1 fruit fly cellular context compared by ENCODE assay signal in genomic region chr3L:339072-339471, dm6.
TF ChIP-seq lines count a peak whose summit lies in the region.

No protein-coding gene starts in this region.

TF ChIP-seq in whole organism, embryonic, 481 proteins besides CTCF, POLR2A, EP300 and RAD21 (continued from another document and continues in another):
- no peak for TF ChIP-seq disco-r (GFP tag; optimal IDR thresholded peaks at IDR 0.05; lab: Kevin White, UChicago)
- no peak for TF ChIP-seq CG10209 (GFP tag; optimal IDR thresholded peaks at IDR 0.05; lab: Kevin White, UChicago)
- TF ChIP-seq Myb (GFP tag; optimal IDR thresholded peaks at IDR 0.05; lab: Kevin White, UChicago), result no peak
- no peak for TF ChIP-seq Mrtf (GFP tag; IDR thresholded peaks at IDR 0.05; lab: Robert Waterston, UW)
- no peak for TF ChIP-seq Hey (tag; optimal IDR thresholded peaks at IDR 0.05; lab: Kevin White, UChicago)
- TF ChIP-seq CG10565 (GFP tag; optimal IDR thresholded peaks at IDR 0.05; lab: Kevin White, UChicago), result no peak
- no peak for TF ChIP-seq CG2678 (tag; optimal IDR thresholded peaks at IDR 0.05; lab: Kevin White, UChicago)
- TF ChIP-seq CG2712 (tag; optimal IDR thresholded peaks at IDR 0.05; lab: Kevin White, UChicago), result no peak
- TF ChIP-seq sd (tag; optimal IDR thresholded peaks at IDR 0.05; lab: Kevin White, UChicago), result peak; percentile 81
- TF ChIP-seq CG11398 (GFP tag; optimal IDR thresholded peaks at IDR 0.05; lab: Kevin White, UChicago), result no peak
- no peak for TF ChIP-seq kni (GFP tag; optimal IDR thresholded peaks at IDR 0.05; lab: Kevin White, UChicago)
- TF ChIP-seq CG31441 (GFP tag; IDR thresholded peaks at IDR 0.05; lab: Robert Waterston, UW), result no peak
- TF ChIP-seq Hr78 (GFP tag; optimal IDR thresholded peaks at IDR 0.05; lab: Kevin White, UChicago), result peak in 1 of 2 experiments; percentile 32
- TF ChIP-seq lov (optimal IDR thresholded peaks at IDR 0.05; lab: Kevin White, UChicago), result no peak
- TF ChIP-seq lov (GFP tag; IDR thresholded peaks at IDR 0.05; lab: Robert Waterston, UW), result no peak
- no peak for TF ChIP-seq scrt (GFP tag; optimal IDR thresholded peaks at IDR 0.05; lab: Kevin White, UChicago)
- no peak for TF ChIP-seq CG14014 (GFP tag; IDR thresholded peaks at IDR 0.05; lab: Robert Waterston, UW)
- TF ChIP-seq amos (GFP tag; IDR thresholded peaks at IDR 0.05; lab: Robert Waterston, UW; ENCODE audit: partially characterized antibody), result no peak
- no peak for TF ChIP-seq cad (GFP tag; optimal IDR thresholded peaks at IDR 0.05; lab: Kevin White, UChicago)
- no peak for TF ChIP-seq grn (GFP tag; optimal IDR thresholded peaks at IDR 0.05; lab: Kevin White, UChicago)
- TF ChIP-seq ara (GFP tag; IDR thresholded peaks at IDR 0.05; lab: Robert Waterston, UW), result no peak
- TF ChIP-seq NFAT (GFP tag; IDR thresholded peaks at IDR 0.05; lab: Robert Waterston, UW), result no peak
- TF ChIP-seq cg (GFP tag; optimal IDR thresholded peaks at IDR 0.05; lab: Kevin White, UChicago), result no peak
- TF ChIP-seq Poxn (GFP tag; IDR thresholded peaks at IDR 0.05; lab: Robert Waterston, UW), result no peak
- no peak for TF ChIP-seq CG16863 (GFP tag; optimal IDR thresholded peaks at IDR 0.05; lab: Kevin White, UChicago)
- peak; percentile 30 for TF ChIP-seq exex (tag; optimal IDR thresholded peaks at IDR 0.05; lab: Kevin White, UChicago)
- TF ChIP-seq Vsx1 (GFP tag; optimal IDR thresholded peaks at IDR 0.05; lab: Kevin White, UChicago), result no peak
- peak; percentile 57 for TF ChIP-seq Ets65A (GFP tag; lab: Kevin White, UChicago)
- TF ChIP-seq sug (tag; optimal IDR thresholded peaks at IDR 0.05; lab: Kevin White, UChicago), result peak; percentile 77
- no peak for TF ChIP-seq CG12104 (GFP tag; optimal IDR thresholded peaks at IDR 0.05; lab: Kevin White, UChicago)
- TF ChIP-seq Camta (GFP tag; optimal IDR thresholded peaks at IDR 0.05; lab: Kevin White, UChicago), result no peak
- TF ChIP-seq CG1024 (GFP tag; IDR thresholded peaks at IDR 0.05; lab: Robert Waterston, UW), result no peak
- TF ChIP-seq CG6272 (GFP tag; IDR thresholded peaks at IDR 0.05; lab: Robert Waterston, UW), result no peak
- no peak for TF ChIP-seq Dek (tag; optimal IDR thresholded peaks at IDR 0.05; lab: Kevin White, UChicago)
- TF ChIP-seq Xbp1 (GFP tag; optimal IDR thresholded peaks at IDR 0.05; lab: Kevin White, UChicago), result no peak
- TF ChIP-seq CG6689 (GFP tag; IDR thresholded peaks at IDR 0.05; lab: Robert Waterston, UW), result no peak
- TF ChIP-seq grau (tag; optimal IDR thresholded peaks at IDR 0.05; lab: Kevin White, UChicago), result peak; percentile 13
- peak; percentile 21 for TF ChIP-seq B-H2 (GFP tag; optimal IDR thresholded peaks at IDR 0.05; lab: Kevin White, UChicago)
- TF ChIP-seq mam (GFP tag; optimal IDR thresholded peaks at IDR 0.05; lab: Kevin White, UChicago), result peak; percentile 10
- no peak for TF ChIP-seq cato (GFP tag; optimal IDR thresholded peaks at IDR 0.05; lab: Kevin White, UChicago; ENCODE audit: borderline replicate concordance)
- TF ChIP-seq lilli (GFP tag; optimal IDR thresholded peaks at IDR 0.05; lab: Kevin White, UChicago), result no peak
- TF ChIP-seq dpn (GFP tag; optimal IDR thresholded peaks at IDR 0.05; lab: Kevin White, UChicago), result no peak
- no peak for TF ChIP-seq aop (GFP tag; IDR thresholded peaks at IDR 0.05; lab: Robert Waterston, UW)
- TF ChIP-seq CG1529 (GFP tag; optimal IDR thresholded peaks at IDR 0.05; lab: Kevin White, UChicago), result no peak
- TF ChIP-seq prd (optimal IDR thresholded peaks at IDR 0.05; lab: Kevin White, UChicago), result no peak
- no peak for TF ChIP-seq prd (GFP tag; IDR thresholded peaks at IDR 0.05; lab: Robert Waterston, UW)
- peak; percentile 48; the same call in 1 of the 3 replicates for TF ChIP-seq Dbx (GFP tag; IDR thresholded peaks at IDR 0.05; lab: Robert Waterston, UW)
- TF ChIP-seq CG34422 (GFP tag; IDR thresholded peaks at IDR 0.05; lab: Robert Waterston, UW), result no peak
- TF ChIP-seq CG31388 (GFP tag; optimal IDR thresholded peaks at IDR 0.05; lab: Kevin White, UChicago), result no peak
- peak; percentile 6 for TF ChIP-seq cwo (GFP tag; optimal IDR thresholded peaks at IDR 0.05; lab: Kevin White, UChicago)
- TF ChIP-seq CG8478 (optimal IDR thresholded peaks at IDR 0.05; lab: Kevin White, UChicago), result no peak
- TF ChIP-seq zen2 (GFP tag; IDR thresholded peaks at IDR 0.05; lab: Robert Waterston, UW; ENCODE audit: partially characterized antibody), result no peak
- no peak for TF ChIP-seq Xrp1 (GFP tag; IDR thresholded peaks at IDR 0.05; lab: Robert Waterston, UW)
- no peak for TF ChIP-seq D19B (GFP tag; optimal IDR thresholded peaks at IDR 0.05; lab: Kevin White, UChicago)
- TF ChIP-seq Bgb (GFP tag; IDR thresholded peaks at IDR 0.05; lab: Robert Waterston, UW; ENCODE audit: partially characterized antibody), result no peak
- TF ChIP-seq CG15073 (GFP tag; optimal IDR thresholded peaks at IDR 0.05; lab: Kevin White, UChicago), result no peak
- TF ChIP-seq CG12769 (tag; optimal IDR thresholded peaks at IDR 0.05; lab: Kevin White, UChicago), result peak; percentile 50
- TF ChIP-seq Hr39 (optimal IDR thresholded peaks at IDR 0.05; lab: Kevin White, UChicago), result no peak
- TF ChIP-seq Aef1 (GFP tag; IDR thresholded peaks at IDR 0.05; lab: Robert Waterston, UW), result no peak
- TF ChIP-seq Dip2 (GFP tag; IDR thresholded peaks at IDR 0.05; lab: Robert Waterston, UW), result no peak
- TF ChIP-seq luna (GFP tag; optimal IDR thresholded peaks at IDR 0.05; lab: Kevin White, UChicago), result no peak
- no peak for TF ChIP-seq chif (GFP tag; optimal IDR thresholded peaks at IDR 0.05; lab: Kevin White, UChicago)
- no peak for TF ChIP-seq gfzf (GFP tag; optimal IDR thresholded peaks at IDR 0.05; lab: Kevin White, UChicago)
- no peak for TF ChIP-seq cas (GFP tag; IDR thresholded peaks at IDR 0.05; lab: Robert Waterston, UW)
- no peak for TF ChIP-seq CG5953 (GFP tag; IDR thresholded peaks at IDR 0.05; lab: Robert Waterston, UW)
- no peak for TF ChIP-seq CG8359 (GFP tag; optimal IDR thresholded peaks at IDR 0.05; lab: Kevin White, UChicago; ENCODE audit: borderline replicate concordance)
- TF ChIP-seq slbo (GFP tag; IDR thresholded peaks at IDR 0.05; lab: Robert Waterston, UW), result peak; percentile 41; the same call in 1 of the 2 replicates
- no peak for TF ChIP-seq CG3838 (GFP tag; optimal IDR thresholded peaks at IDR 0.05; lab: Kevin White, UChicago)
- TF ChIP-seq CG5180 (GFP tag; optimal IDR thresholded peaks at IDR 0.05; lab: Kevin White, UChicago), result no peak
- no peak for TF ChIP-seq lola (GFP tag; optimal IDR thresholded peaks at IDR 0.05; lab: Kevin White, UChicago)
- peak; percentile 65 for TF ChIP-seq zf30C (GFP tag; optimal IDR thresholded peaks at IDR 0.05; lab: Kevin White, UChicago)
- TF ChIP-seq CG11085 (GFP tag; IDR thresholded peaks at IDR 0.05; lab: Robert Waterston, UW), result no peak
- TF ChIP-seq CG6683 (GFP tag; optimal IDR thresholded peaks at IDR 0.05; lab: Kevin White, UChicago), result no peak
- TF ChIP-seq CG12071 (GFP tag; optimal IDR thresholded peaks at IDR 0.05; lab: Kevin White, UChicago), result peak; percentile 2
- no peak for TF ChIP-seq CG17361 (GFP tag; IDR thresholded peaks at IDR 0.05; lab: Robert Waterston, UW)
- peak; percentile 9 for TF ChIP-seq dmrt99B (tag; optimal IDR thresholded peaks at IDR 0.05; lab: Kevin White, UChicago)
- TF ChIP-seq CG2116 (GFP tag; optimal IDR thresholded peaks at IDR 0.05; lab: Kevin White, UChicago), result no peak
- TF ChIP-seq CG11093 (GFP tag; IDR thresholded peaks at IDR 0.05; lab: Robert Waterston, UW), result no peak
- no peak for TF ChIP-seq CG7357 (GFP tag; IDR thresholded peaks at IDR 0.05; lab: Robert Waterston, UW)
- TF ChIP-seq Nf-YA (GFP tag; IDR thresholded peaks at IDR 0.05; lab: Robert Waterston, UW), result no peak
- TF ChIP-seq sim (GFP tag; IDR thresholded peaks at IDR 0.05; lab: Robert Waterston, UW), result no peak
- TF ChIP-seq D (optimal IDR thresholded peaks at IDR 0.05; lab: Kevin White, UChicago), result no peak
- no peak for TF ChIP-seq D (GFP tag; optimal IDR thresholded peaks at IDR 0.05; lab: Kevin White, UChicago)
- TF ChIP-seq sob (GFP tag; IDR thresholded peaks at IDR 0.05; lab: Robert Waterston, UW), result 0 out of 2 replicates have a peak, but pooled peaks have one; percentile 22
- TF ChIP-seq CG3163 (GFP tag; optimal IDR thresholded peaks at IDR 0.05; lab: Kevin White, UChicago), result no peak
- no peak for TF ChIP-seq odd (GFP tag; optimal IDR thresholded peaks at IDR 0.05; lab: Kevin White, UChicago)
- TF ChIP-seq CG17186 (GFP tag; optimal IDR thresholded peaks at IDR 0.05; lab: Kevin White, UChicago), result no peak
- TF ChIP-seq corto (GFP tag; optimal IDR thresholded peaks at IDR 0.05; lab: Kevin White, UChicago), result no peak
- TF ChIP-seq CG17802 (tag; optimal IDR thresholded peaks at IDR 0.05; lab: Kevin White, UChicago), result no peak
- TF ChIP-seq Hmr (GFP tag; optimal IDR thresholded peaks at IDR 0.05; lab: Kevin White, UChicago), result no peak
- TF ChIP-seq CG3847 (GFP tag; IDR thresholded peaks at IDR 0.05; lab: Robert Waterston, UW), result peak; percentile 16; the same call in 1 of the 2 replicates
- TF ChIP-seq CG5245 (GFP tag; optimal IDR thresholded peaks at IDR 0.05; lab: Kevin White, UChicago), result no peak
- TF ChIP-seq HLH3B (GFP tag; IDR thresholded peaks at IDR 0.05; lab: Robert Waterston, UW), result no peak
- TF ChIP-seq unc-4 (GFP tag; IDR thresholded peaks at IDR 0.05; lab: Robert Waterston, UW; ENCODE audit: partially characterized antibody), result no peak
- TF ChIP-seq ftz-f1 (GFP tag; optimal IDR thresholded peaks at IDR 0.05; lab: Kevin White, UChicago), result no peak
- TF ChIP-seq croc (GFP tag; conservative IDR thresholded peaks at IDR 0.05; lab: Robert Waterston, UW), result no peak
- TF ChIP-seq eve (GFP tag; optimal IDR thresholded peaks at IDR 0.05; lab: Kevin White, UChicago), result no peak
- TF ChIP-seq CHES-1-like (GFP tag; optimal IDR thresholded peaks at IDR 0.05; lab: Kevin White, UChicago), result peak; percentile 9
- TF ChIP-seq sima (GFP tag; optimal IDR thresholded peaks at IDR 0.05; lab: Kevin White, UChicago), result no peak
- TF ChIP-seq onecut (GFP tag; IDR thresholded peaks at IDR 0.05; lab: Robert Waterston, UW), result no peak
- TF ChIP-seq ATbp (GFP tag; optimal IDR thresholded peaks at IDR 0.05; lab: Kevin White, UChicago), result no peak
- TF ChIP-seq CG18476 (GFP tag; optimal IDR thresholded peaks at IDR 0.05; lab: Kevin White, UChicago), result no peak
- no peak for TF ChIP-seq CG12299 (tag; optimal IDR thresholded peaks at IDR 0.05; lab: Kevin White, UChicago)
- TF ChIP-seq Hr3 (GFP tag; optimal IDR thresholded peaks at IDR 0.05; lab: Kevin White, UChicago), result no peak
- TF ChIP-seq BtbVII (GFP tag; optimal IDR thresholded peaks at IDR 0.05; lab: Kevin White, UChicago), result no peak
- peak in 1 of 2 experiments; percentile 29 for TF ChIP-seq Pdp1 (GFP tag; optimal IDR thresholded peaks at IDR 0.05; lab: Kevin White, UChicago)
- TF ChIP-seq bcd (GFP tag; optimal IDR thresholded peaks at IDR 0.05; lab: Kevin White, UChicago), result no peak
- no peak for TF ChIP-seq insv (GFP tag; optimal IDR thresholded peaks at IDR 0.05; lab: Kevin White, UChicago)
- TF ChIP-seq hkb (optimal IDR thresholded peaks at IDR 0.05; lab: Kevin White, UChicago), result no peak
- TF ChIP-seq hkb (GFP tag; IDR thresholded peaks at IDR 0.05; lab: Robert Waterston, UW), result peak; percentile 39; the same call in 1 of the 2 replicates
- TF ChIP-seq Sox100B (GFP tag; optimal IDR thresholded peaks at IDR 0.05; lab: Kevin White, UChicago), result no peak
- TF ChIP-seq wor (GFP tag; IDR thresholded peaks at IDR 0.05; lab: Robert Waterston, UW), result no peak
- no peak for TF ChIP-seq CG13123 (GFP tag; optimal IDR thresholded peaks at IDR 0.05; lab: Kevin White, UChicago)
- TF ChIP-seq sr (GFP tag; IDR thresholded peaks at IDR 0.05; lab: Robert Waterston, UW), result peak; percentile 54; the same call in 1 of the 3 replicates
- no peak for TF ChIP-seq Sox102F (GFP tag; optimal IDR thresholded peaks at IDR 0.05; lab: Kevin White, UChicago)
- peak; percentile 26; the same call in 1 of the 2 replicates for TF ChIP-seq CG32532 (GFP tag; IDR thresholded peaks at IDR 0.05; lab: Robert Waterston, UW)
- TF ChIP-seq CG10654 (GFP tag; optimal IDR thresholded peaks at IDR 0.05; lab: Kevin White, UChicago), result no peak
- no peak for TF ChIP-seq CG16815 (GFP tag; optimal IDR thresholded peaks at IDR 0.05; lab: Kevin White, UChicago)
- no peak for TF ChIP-seq CG8290 (GFP tag; optimal IDR thresholded peaks at IDR 0.05; lab: Kevin White, UChicago)
- peak in 1 of 2 experiments; percentile 66 for TF ChIP-seq CG8290 (tag; optimal IDR thresholded peaks at IDR 0.05; lab: Kevin White, UChicago)
- no peak for TF ChIP-seq gcm2 (GFP tag; optimal IDR thresholded peaks at IDR 0.05; lab: Kevin White, UChicago)
- peak; percentile 21 for TF ChIP-seq CG17359 (tag; optimal IDR thresholded peaks at IDR 0.05; lab: Kevin White, UChicago)
- no peak for TF ChIP-seq CG11696 (GFP tag; IDR thresholded peaks at IDR 0.05; lab: Robert Waterston, UW)
- TF ChIP-seq CG7372 (GFP tag; IDR thresholded peaks at IDR 0.05; lab: Robert Waterston, UW), result no peak
- no peak for TF ChIP-seq dmrt11E (tag; optimal IDR thresholded peaks at IDR 0.05; lab: Kevin White, UChicago)
- TF ChIP-seq Atf6 (GFP tag; IDR thresholded peaks at IDR 0.05; lab: Robert Waterston, UW), result 0 out of 2 replicates have a peak, but pooled peaks have one; percentile 21
- no peak for TF ChIP-seq CG8388 (GFP tag; optimal IDR thresholded peaks at IDR 0.05; lab: Kevin White, UChicago)
- no peak for TF ChIP-seq Dip3 (GFP tag; optimal IDR thresholded peaks at IDR 0.05; lab: Kevin White, UChicago)
- no peak for TF ChIP-seq fd102C (GFP tag; optimal IDR thresholded peaks at IDR 0.05; lab: Kevin White, UChicago)
- TF ChIP-seq Deaf1 (tag; optimal IDR thresholded peaks at IDR 0.05; lab: Kevin White, UChicago), result peak; percentile 4
- no peak for TF ChIP-seq CG6254 (GFP tag; optimal IDR thresholded peaks at IDR 0.05; lab: Kevin White, UChicago)
- no peak for TF ChIP-seq jigr1 (GFP tag; IDR thresholded peaks at IDR 0.05; lab: Robert Waterston, UW)
- TF ChIP-seq gcm (GFP tag; optimal IDR thresholded peaks at IDR 0.05; lab: Kevin White, UChicago), result no peak
- TF ChIP-seq Meics (GFP tag; optimal IDR thresholded peaks at IDR 0.05; lab: Kevin White, UChicago), result peak; percentile 6
- TF ChIP-seq CG15601 (tag; optimal IDR thresholded peaks at IDR 0.05; lab: Kevin White, UChicago), result no peak
- TF ChIP-seq CG9876 (GFP tag; optimal IDR thresholded peaks at IDR 0.05; lab: Kevin White, UChicago), result no peak
- TF ChIP-seq CG9817 (tag; optimal IDR thresholded peaks at IDR 0.05; lab: Kevin White, UChicago), result peak; percentile 5
- TF ChIP-seq crc (GFP tag; optimal IDR thresholded peaks at IDR 0.05; lab: Kevin White, UChicago), result no peak
- TF ChIP-seq CG2199 (GFP tag; IDR thresholded peaks at IDR 0.05; lab: Robert Waterston, UW), result 0 out of 3 replicates have a peak, but pooled peaks have one; percentile 7
